Worm (Caenorhabditis elegans) whole organism, L2 larva: ENCODE results near the gene nhr-192.
A peak's percentile ranks its signal among the peaks of the same experiment; 100 is the strongest.

Source experiments
- C34F6.9 ChIP-seq: fragments of 150-350 bp; optimal IDR thresholded peaks from 2 replicates; lab custom pipeline; 2014; ENCODE audit warnings: missing biosample characterization, missing genetic modification characterization
- F13H6.1 ChIP-seq: sonication (generic microtip); optimal IDR thresholded peaks from 2 replicates; lab custom pipeline; 2016; ENCODE audit warnings: missing genetic modification characterization, missing compliant biosample characterization
- R02D3.7 ChIP-seq: fragments of 150-350 bp; optimal IDR thresholded peaks from 2 replicates; lab custom pipeline; 2014; ENCODE audit warnings: missing biosample characterization, missing genetic modification characterization
- Y55F3AM.14 ChIP-seq: fragments of 200-800 bp; sonication (Bioruptor generic); optimal IDR thresholded peaks from 2 replicates; lab custom pipeline; 2018; ENCODE audit warnings: mild to moderate bottlenecking, missing genetic modification characterization, missing compliant biosample characterization
- ZK546.5 ChIP-seq: sonication (generic microtip); optimal IDR thresholded peaks from 2 replicates; lab custom pipeline; 2017; ENCODE audit warnings: missing biosample characterization, missing genetic modification characterization
- alr-1 ChIP-seq: fragments of 150-350 bp; optimal IDR thresholded peaks from 2 replicates; lab custom pipeline; 2014; ENCODE audit warnings: missing biosample characterization, missing genetic modification characterization
- ama-1 ChIP-seq: fragments of 150-350 bp; optimal IDR thresholded peaks from 2 replicates; lab custom pipeline; 2018; ENCODE audit warnings: inconsistent platforms
- blmp-1 ChIP-seq: sonication (generic microtip); optimal IDR thresholded peaks from 2 replicates; lab custom pipeline; 2017; ENCODE audit warnings: missing genetic modification characterization, mild to moderate bottlenecking, missing compliant biosample characterization, antibody characterized with exemption, moderate library complexity; ENCODE audit not compliant: insufficient read depth
- ceh-16 ChIP-seq: fragments of 150-350 bp; optimal IDR thresholded peaks from 2 replicates; lab custom pipeline; 2014; ENCODE audit warnings: missing biosample characterization, missing genetic modification characterization
- ceh-82 ChIP-seq: fragments of 150-350 bp; optimal IDR thresholded peaks from 2 replicates; lab custom pipeline; 2014; ENCODE audit warnings: missing biosample characterization, missing genetic modification characterization
- crh-2 ChIP-seq: sonication (generic microtip); optimal IDR thresholded peaks from 2 replicates; lab custom pipeline; 2017; ENCODE audit warnings: missing biosample characterization, missing genetic modification characterization
- egl-27 ChIP-seq: sonication (generic microtip); optimal IDR thresholded peaks from 3 replicates; lab custom pipeline; 2017; ENCODE audit warnings: missing biosample characterization, missing genetic modification reagents, missing genetic modification characterization
- fos-1 ChIP-seq: fragments of 150-350 bp; optimal IDR thresholded peaks from 2 replicates; lab custom pipeline; 2014; ENCODE audit warnings: missing biosample characterization, missing genetic modification characterization
- gmeb-1 ChIP-seq: fragments of 150-350 bp; optimal IDR thresholded peaks from 2 replicates; lab custom pipeline; 2014; ENCODE audit warnings: missing biosample characterization, missing genetic modification characterization
- lin-11 ChIP-seq: fragments of 150-350 bp; sonication (generic microtip); optimal IDR thresholded peaks from 2 replicates; lab custom pipeline; 2014; ENCODE audit warnings: missing biosample characterization, missing genetic modification characterization, inconsistent platforms, mixed read lengths
- lin-13 ChIP-seq: fragments of 150-350 bp; optimal IDR thresholded peaks from 2 replicates; lab custom pipeline; 2014; ENCODE audit warnings: missing biosample characterization, missing genetic modification reagents, missing genetic modification characterization
- lsy-2 ChIP-seq, 2 experiments: fragments of 150-350 bp in 1 of 2; sonication (generic microtip) in 1 of 2; optimal IDR thresholded peaks; 2 replicates each; lab custom pipeline; 2014 to 2017; ENCODE audit warnings: missing biosample characterization in 2 of 2, missing genetic modification characterization in 2 of 2
- mab-5 ChIP-seq: fragments of 150-350 bp; optimal IDR thresholded peaks from 2 replicates; lab custom pipeline; 2014; ENCODE audit warnings: missing biosample characterization, missing genetic modification characterization
- mbf-1 ChIP-seq: sonication (generic microtip); optimal IDR thresholded peaks from 2 replicates; lab custom pipeline; 2017; ENCODE audit warnings: missing biosample characterization, missing genetic modification characterization
- mdl-1 ChIP-seq, 2 experiments: fragments of 150-350 bp in 1 of 2; sonication (generic microtip) in 1 of 2; optimal IDR thresholded peaks; 2 replicates each; lab custom pipeline; 2017; ENCODE audit warnings: missing biosample characterization in 2 of 2, missing genetic modification characterization in 2 of 2
- nhr-10 ChIP-seq: sonication (generic microtip); optimal IDR thresholded peaks from 2 replicates; lab custom pipeline; 2017; ENCODE audit warnings: missing biosample characterization, missing genetic modification characterization
- nhr-12 ChIP-seq: fragments of 150-350 bp; optimal IDR thresholded peaks from 2 replicates; lab custom pipeline; 2014; ENCODE audit warnings: missing biosample characterization, missing genetic modification characterization
- nhr-129 ChIP-seq: fragments of 150-350 bp; optimal IDR thresholded peaks from 2 replicates; lab custom pipeline; 2014; ENCODE audit warnings: missing biosample characterization, missing genetic modification characterization
- nhr-21 ChIP-seq: fragments of 150-350 bp; optimal IDR thresholded peaks from 2 replicates; lab custom pipeline; 2014; ENCODE audit warnings: missing biosample characterization, missing genetic modification characterization
- nhr-23 ChIP-seq: fragments of 150-350 bp; optimal IDR thresholded peaks from 2 replicates; lab custom pipeline; 2014; ENCODE audit warnings: missing biosample characterization, missing genetic modification reagents, missing genetic modification characterization
- nhr-237 ChIP-seq: fragments of 150-350 bp; optimal IDR thresholded peaks from 2 replicates; lab custom pipeline; 2014; ENCODE audit warnings: missing biosample characterization, missing genetic modification characterization
- nhr-25 ChIP-seq: fragments of 150-350 bp; sonication (generic microtip); optimal IDR thresholded peaks from 3 replicates; lab custom pipeline; 2014; ENCODE audit warnings: missing biosample characterization, missing genetic modification characterization
- nhr-6 ChIP-seq: fragments of 150-350 bp; optimal IDR thresholded peaks from 2 replicates; lab custom pipeline; 2014; ENCODE audit warnings: missing biosample characterization, missing genetic modification characterization
- nhr-77 ChIP-seq: fragments of 150-350 bp; optimal IDR thresholded peaks from 2 replicates; lab custom pipeline; 2014; ENCODE audit warnings: missing biosample characterization, missing genetic modification characterization
- peb-1 ChIP-seq: fragments of 150-350 bp; optimal IDR thresholded peaks from 2 replicates; lab custom pipeline; 2014; ENCODE audit warnings: missing biosample characterization, missing genetic modification characterization
- skn-1 ChIP-seq: sonication (generic microtip); optimal IDR thresholded peaks from 2 replicates; lab custom pipeline; 2017; ENCODE audit warnings: missing biosample characterization, missing genetic modification characterization
- sma-3 ChIP-seq: sonication (generic microtip); optimal IDR thresholded peaks from 2 replicates; lab custom pipeline; 2016; ENCODE audit warnings: missing genetic modification reagents, missing genetic modification characterization, missing compliant biosample characterization
- sma-9 ChIP-seq, 2 experiments: fragments of 150-350 bp in 1 of 2; sonication (generic microtip) in 1 of 2; optimal IDR thresholded peaks; 2 replicates each; lab custom pipeline; 2014 to 2016; ENCODE audit warnings: missing genetic modification characterization in 2 of 2, mild to moderate bottlenecking in 1 of 2, missing biosample characterization in 1 of 2, missing compliant biosample characterization in 1 of 2, missing genetic modification reagents in 1 of 2, moderate library complexity in 1 of 2
- snpc-4 ChIP-seq: fragments of 150-350 bp; optimal IDR thresholded peaks from 2 replicates; lab custom pipeline; 2014; ENCODE audit warnings: missing biosample characterization, missing genetic modification characterization
- unc-39 ChIP-seq: fragments of 150-350 bp; optimal IDR thresholded peaks from 2 replicates; lab custom pipeline; 2014; ENCODE audit warnings: missing biosample characterization, missing genetic modification characterization
- unc-55 ChIP-seq: fragments of 150-350 bp; sonication (generic microtip); optimal IDR thresholded peaks from 3 replicates; lab custom pipeline; 2014; ENCODE audit warnings: missing biosample characterization, missing genetic modification reagents, missing genetic modification characterization
- zag-1 ChIP-seq: fragments of 150-350 bp; optimal IDR thresholded peaks from 2 replicates; lab custom pipeline; 2014; ENCODE audit warnings: missing biosample characterization, missing genetic modification characterization
- ztf-1 ChIP-seq: fragments of 200-800 bp; sonication (Bioruptor generic); conservative IDR thresholded peaks from 2 replicates; pipeline ENCODE4 v1.3.6; 2022; ENCODE audit warnings: missing genetic modification characterization, missing compliant biosample characterization
- ztf-4 ChIP-seq: fragments of 150-350 bp; optimal IDR thresholded peaks from 2 replicates; lab custom pipeline; 2014; ENCODE audit warnings: missing biosample characterization, missing genetic modification characterization

Gene nhr-192

ce11 chrV:10054872-10055271, 15.6 kb downstream of the nhr-192 start, which contains the start of gene yif-1:
Gene yif-1 (minus strand): TSS chrV:10054913.
- TF ChIP-seq nhr-77 (tag; lab: Kevin White, UChicago) = no peak
- peak; percentile 24 for TF ChIP-seq unc-55
- no peak for TF ChIP-seq egl-27 (tag; lab: Kevin White, UChicago)
- TF ChIP-seq C34F6.9 (tag; lab: Kevin White, UChicago) = peak; percentile 47
- TF ChIP-seq nhr-23 (tag; lab: Kevin White, UChicago) = no peak
- no peak for TF ChIP-seq zag-1
- TF ChIP-seq peb-1 (tag; lab: Kevin White, UChicago) = no peak
- no peak for TF ChIP-seq ceh-16 (tag; lab: Kevin White, UChicago)
- TF ChIP-seq lsy-2 (tag; optimal IDR thresholded peaks at IDR 0.05; lab: Kevin White, UChicago) = peak; percentile 14 to 90

- TF ChIP-seq ama-1 (lab: Kevin White, UChicago) = no peak
- no peak for TF ChIP-seq mdl-1 (tag; optimal IDR thresholded peaks at IDR 0.05; lab: Kevin White, UChicago)
- no peak for TF ChIP-seq Y55F3AM.14 (GFP tag; lab: Kevin White, UChicago)
- no peak for TF ChIP-seq mbf-1 (tag; lab: Kevin White, UChicago)
- no peak for TF ChIP-seq mab-5 (tag; lab: Kevin White, UChicago)
- TF ChIP-seq gmeb-1 (tag; lab: Kevin White, UChicago) = no peak
- TF ChIP-seq nhr-6 = no peak
- no peak for TF ChIP-seq fos-1 (tag; lab: Kevin White, UChicago)
- no peak for TF ChIP-seq snpc-4 (tag; lab: Kevin White, UChicago)
- TF ChIP-seq egl-27 (tag; lab: Kevin White, UChicago) = no peak
- no peak for TF ChIP-seq ceh-16 (tag; lab: Kevin White, UChicago)
- no peak for TF ChIP-seq ZK546.5 (tag; lab: Kevin White, UChicago)
- no peak for TF ChIP-seq nhr-129 (tag; lab: Kevin White, UChicago)
- TF ChIP-seq unc-39 (tag; lab: Kevin White, UChicago) = no peak
- TF ChIP-seq alr-1 (tag; lab: Kevin White, UChicago) = no peak
- TF ChIP-seq nhr-12 = no peak
Observed at ce11 chrV:10051855-10052254, 18.6 kb downstream of the nhr-192 start, which contains the start of gene str-118. Gene str-118 (plus strand): TSS chrV:10052155.

ce11 chrV:10047189-10047588, 23.3 kb downstream of the nhr-192 start:
- TF ChIP-seq fos-1 (tag; lab: Kevin White, UChicago) (no peak), C34F6.9 (tag; lab: Kevin White, UChicago) (no peak), sma-9 (GFP tag; optimal IDR thresholded peaks at IDR 0.05; lab: Kevin White, UChicago) (no peak), sma-9 (tag; optimal IDR thresholded peaks at IDR 0.05; lab: Kevin White, UChicago) (no peak), sma-3 (GFP tag; lab: Kevin White, UChicago) (no peak), nhr-12 (no peak), egl-27 (tag; lab: Kevin White, UChicago) (no peak)

- TF ChIP-seq peb-1 (tag; lab: Kevin White, UChicago) (no peak), blmp-1 (peak; percentile 38), nhr-25 (tag; lab: Kevin White, UChicago) (peak; percentile 67), sma-9 (GFP tag; optimal IDR thresholded peaks at IDR 0.05; lab: Kevin White, UChicago) (peak; percentile 12), sma-9 (tag; optimal IDR thresholded peaks at IDR 0.05; lab: Kevin White, UChicago) (no peak), crh-2 (tag; lab: Kevin White, UChicago) (peak; percentile 81), F13H6.1 (tag; lab: Kevin White, UChicago) (no peak), ama-1 (lab: Kevin White, UChicago) (peak; percentile 42), sma-3 (GFP tag; lab: Kevin White, UChicago) (peak; percentile 3)
- TF ChIP-seq, all 48 proteins: peak for 6
Observed at ce11 chrV:10046503-10046902, 23.9 kb downstream of the nhr-192 start.

- TF ChIP-seq ztf-4 (tag; lab: Kevin White, UChicago) (no peak), F13H6.1 (tag; lab: Kevin White, UChicago) (peak; percentile 30), alr-1 (tag; lab: Kevin White, UChicago) (no peak), gmeb-1 (tag; lab: Kevin White, UChicago) (no peak)
Observed at ce11 chrV:10044735-10045134, 25.7 kb downstream of the nhr-192 start.

ce11 chrV:10043234-10043796, 27.1 kb downstream of the nhr-192 start, which contains the start of gene T06E8.8:
Gene T06E8.8 (plus strand): TSS chrV:10043746.
- no peak for TF ChIP-seq ztf-4 (tag; lab: Kevin White, UChicago)
- TF ChIP-seq gmeb-1 (tag; lab: Kevin White, UChicago) = peak; percentile 58
- no peak for TF ChIP-seq R02D3.7 (tag; lab: Kevin White, UChicago)
- TF ChIP-seq nhr-12 = no peak
- peak; percentile 86 for TF ChIP-seq sma-3 (GFP tag; lab: Kevin White, UChicago)
- TF ChIP-seq ama-1 (lab: Kevin White, UChicago) = no peak
- peak; percentile 72 for TF ChIP-seq nhr-21
- peak; percentile 31 for TF ChIP-seq lin-13
- no peak for TF ChIP-seq unc-39 (tag; lab: Kevin White, UChicago)
- TF ChIP-seq lin-11 = no peak
- TF ChIP-seq skn-1 (tag; lab: Kevin White, UChicago) = no peak
- TF ChIP-seq sma-9 (GFP tag; optimal IDR thresholded peaks at IDR 0.05; lab: Kevin White, UChicago) = peak; percentile 93
- TF ChIP-seq sma-9 (tag; optimal IDR thresholded peaks at IDR 0.05; lab: Kevin White, UChicago) = no peak
- no peak for TF ChIP-seq ztf-1 (GFP tag; lab: Robert Waterston, UW)
- TF ChIP-seq nhr-237 = no peak
- peak; percentile 48 to 50 for TF ChIP-seq mdl-1 (tag; optimal IDR thresholded peaks at IDR 0.05; lab: Kevin White, UChicago)
- no peak for TF ChIP-seq nhr-77 (tag; lab: Kevin White, UChicago)
- TF ChIP-seq nhr-10 = no peak
- no peak for TF ChIP-seq nhr-23 (tag; lab: Kevin White, UChicago)
- no peak for TF ChIP-seq ceh-82 (tag; lab: Kevin White, UChicago)
- TF ChIP-seq snpc-4 (tag; lab: Kevin White, UChicago) = no peak
- TF ChIP-seq ZK546.5 (tag; lab: Kevin White, UChicago) = no peak
